Worm (Caenorhabditis elegans) whole organism, young adult: ENCODE measurements around the gene nhr-258.
A peak's percentile ranks its signal among the peaks of the same experiment; 100 is the strongest.

Source experiments
- B0019.2 ChIP-seq: fragments of 200-800 bp; sonication (Bioruptor generic); conservative IDR thresholded peaks from 2 replicates; pipeline ENCODE4 v1.3.6; 2022; ENCODE audit warnings: missing genetic modification reagents, missing genetic modification characterization, missing compliant biosample characterization
- B0035.1 ChIP-seq: sonication (generic microtip); optimal IDR thresholded peaks from 2 replicates; lab custom pipeline; 2016; ENCODE audit warnings: missing genetic modification characterization, mild to moderate bottlenecking, missing compliant biosample characterization, missing genotype, missing genetic modification reagents
- B0261.1 ChIP-seq: sonication (generic microtip); optimal IDR thresholded peaks from 2 replicates; lab custom pipeline; 2016; ENCODE audit warnings: mild to moderate bottlenecking, missing genetic modification characterization, moderate library complexity, missing compliant biosample characterization
- B0336.3 ChIP-seq: fragments of 200-800 bp; sonication (Bioruptor generic); IDR thresholded peaks from 2 replicates; pipeline ENCODE4 v1.3.6; 2022; ENCODE audit warnings: missing genetic modification characterization, missing compliant biosample characterization
- F33H1.4 ChIP-seq: fragments of 200-800 bp; sonication (Bioruptor generic); IDR thresholded peaks from 2 replicates; pipeline ENCODE4 v1.3.6; 2022; ENCODE audit warnings: missing genetic modification reagents, missing genetic modification characterization, missing compliant biosample characterization
- F37B4.10 ChIP-seq: fragments of 200-800 bp; sonication (Bioruptor generic); IDR thresholded peaks from 2 replicates; pipeline ENCODE4 v1.3.6; 2022; ENCODE audit warnings: missing genetic modification characterization, missing compliant biosample characterization
- F55B11.4 ChIP-seq: sonication (generic microtip); optimal IDR thresholded peaks from 2 replicates; lab custom pipeline; 2016; ENCODE audit warnings: missing compliant biosample characterization, missing genetic modification characterization, borderline replicate concordance; ENCODE audit not compliant: insufficient read depth
- F57A8.1 ChIP-seq: fragments of 200-800 bp; sonication (Bioruptor generic); optimal IDR thresholded peaks from 2 replicates; lab custom pipeline; 2018; ENCODE audit warnings: mild to moderate bottlenecking, missing genetic modification characterization, moderate library complexity, missing compliant biosample characterization
- K11D2.4 ChIP-seq: fragments of 200-800 bp; sonication (Bioruptor generic); IDR thresholded peaks from 2 replicates; pipeline ENCODE4 v1.3.6; 2022; ENCODE audit warnings: missing genetic modification reagents, missing genetic modification characterization, missing compliant biosample characterization
- T07F8.4 ChIP-seq: sonication (generic microtip); optimal IDR thresholded peaks from 2 replicates; lab custom pipeline; 2016; ENCODE audit warnings: mild to moderate bottlenecking, missing genetic modification characterization, moderate library complexity, missing compliant biosample characterization
- T26A5.8 ChIP-seq: sonication (generic microtip); optimal IDR thresholded peaks from 2 replicates; lab custom pipeline; 2016; ENCODE audit warnings: missing genetic modification characterization, missing compliant biosample characterization
- ZK185.1 ChIP-seq: sonication (generic microtip); optimal IDR thresholded peaks from 2 replicates; lab custom pipeline; 2016; ENCODE audit warnings: mild to moderate bottlenecking, missing genetic modification characterization, missing compliant biosample characterization; ENCODE audit not compliant: poor library complexity, severe bottlenecking
- akir-1 ChIP-seq: fragments of 200-800 bp; sonication (Bioruptor generic); optimal IDR thresholded peaks from 2 replicates; lab custom pipeline; 2018; ENCODE audit warnings: mild to moderate bottlenecking, missing genetic modification characterization, moderate library complexity, missing compliant biosample characterization
- ama-1 ChIP-seq, 3 experiments: fragments of 150-350 bp in 1 of 3; sonication (generic microtip) in 2 of 3; optimal IDR thresholded peaks; 2 replicates each; lab custom pipeline; 2014 to 2018; ENCODE audit warnings: missing biosample characterization in 2 of 3, missing genetic modification characterization in 2 of 3, missing genetic modification reagents in 2 of 3
- aptf-2 ChIP-seq: fragments of 200-800 bp; sonication (Bioruptor generic); conservative IDR thresholded peaks from 2 replicates; pipeline ENCODE4 v1.3.6; 2022; ENCODE audit warnings: missing genetic modification reagents, missing genetic modification characterization, missing compliant biosample characterization
- aptf-3 ChIP-seq: fragments of 200-800 bp; sonication (Bioruptor generic); IDR thresholded peaks from 2 replicates; pipeline ENCODE4 v1.3.6; 2022; ENCODE audit warnings: missing genetic modification characterization, missing compliant biosample characterization
- atf-7 ChIP-seq: sonication (generic microtip); optimal IDR thresholded peaks from 2 replicates; lab custom pipeline; 2017; ENCODE audit warnings: mild to moderate bottlenecking, missing genetic modification characterization, missing compliant biosample characterization
- bed-1 ChIP-seq: fragments of 200-800 bp; sonication (Bioruptor generic); IDR thresholded peaks from 2 replicates; pipeline ENCODE4 v1.3.6; 2022; ENCODE audit warnings: missing genetic modification reagents, missing genetic modification characterization, missing compliant biosample characterization
- cebp-1 ChIP-seq, 2 experiments: fragments of 200-800 bp in 1 of 2; sonication (Bioruptor generic) in 1 of 2; sonication (generic microtip) in 1 of 2; IDR thresholded peaks in 1 of 2; optimal IDR thresholded peaks in 1 of 2; 2 replicates each; pipeline versions ENCODE4 v1.3.6 to Lab custom; 2017 to 2022; ENCODE audit warnings: missing compliant biosample characterization in 2 of 2, missing genetic modification characterization in 2 of 2, mild to moderate bottlenecking in 1 of 2, missing genetic modification reagents in 1 of 2, moderate library complexity in 1 of 2
- ceh-27 ChIP-seq: fragments of 200-800 bp; sonication (Bioruptor generic); optimal IDR thresholded peaks from 2 replicates; lab custom pipeline; 2018; ENCODE audit warnings: mild to moderate bottlenecking, missing genetic modification characterization, moderate library complexity, missing compliant biosample characterization
- ets-4 ChIP-seq: fragments of 200-800 bp; sonication (Bioruptor generic); optimal IDR thresholded peaks from 2 replicates; lab custom pipeline; 2018; ENCODE audit warnings: mild to moderate bottlenecking, missing genetic modification characterization, missing compliant biosample characterization
- hmg-20 ChIP-seq: fragments of 200-800 bp; sonication (Bioruptor generic); IDR thresholded peaks from 2 replicates; pipeline ENCODE4 v1.3.6; 2022; ENCODE audit warnings: missing genetic modification reagents, missing genetic modification characterization, missing compliant biosample characterization
- let-607 ChIP-seq, 2 experiments: fragments of 200-800 bp in 1 of 2; sonication (Bioruptor generic) in 1 of 2; sonication (generic microtip) in 1 of 2; optimal IDR thresholded peaks; 2 replicates each; lab custom pipeline; 2016 to 2018; ENCODE audit warnings: mild to moderate bottlenecking in 2 of 2, missing compliant biosample characterization in 2 of 2, missing genetic modification characterization in 2 of 2, moderate library complexity in 2 of 2, missing genotype in 1 of 2
- lin-26 ChIP-seq: fragments of 200-800 bp; sonication (Bioruptor generic); IDR thresholded peaks from 2 replicates; pipeline ENCODE4 v1.3.6; 2022; ENCODE audit warnings: missing genetic modification reagents, missing genetic modification characterization, missing compliant biosample characterization
- mcd-1 ChIP-seq: fragments of 200-800 bp; sonication (Bioruptor generic); IDR thresholded peaks from 2 replicates; pipeline ENCODE4 v1.3.6; 2022; ENCODE audit warnings: missing genetic modification reagents, missing genetic modification characterization, missing compliant biosample characterization
- mel-28 ChIP-seq: sonication (generic microtip); optimal IDR thresholded peaks from 2 replicates; lab custom pipeline; 2016; ENCODE audit warnings: borderline replicate concordance, mild to moderate bottlenecking, missing genetic modification characterization, missing compliant biosample characterization
- nfya-1 ChIP-seq: sonication (generic microtip); optimal IDR thresholded peaks from 2 replicates; lab custom pipeline; 2017; ENCODE audit warnings: antibody characterized with exemption, missing compliant biosample characterization, missing genetic modification characterization, borderline replicate concordance; ENCODE audit not compliant: insufficient read depth
- nfya-2 ChIP-seq: fragments of 200-800 bp; sonication (Bioruptor generic); IDR thresholded peaks from 2 replicates; pipeline ENCODE4 v1.3.6; 2022; ENCODE audit warnings: missing genetic modification reagents, missing genetic modification characterization, missing compliant biosample characterization
- nhr-80 ChIP-seq: sonication (generic microtip); optimal IDR thresholded peaks from 2 replicates; lab custom pipeline; 2016; ENCODE audit warnings: missing genetic modification characterization, missing compliant biosample characterization
- nhr-90 ChIP-seq: sonication (generic microtip); optimal IDR thresholded peaks from 2 replicates; lab custom pipeline; 2016; ENCODE audit warnings: missing genotype, mild to moderate bottlenecking, missing genetic modification characterization, missing compliant biosample characterization
- rec-8 ChIP-seq, 2 experiments: sonication (generic microtip); optimal IDR thresholded peaks; 2 replicates each; lab custom pipeline; 2016; ENCODE audit warnings: mild to moderate bottlenecking in 2 of 2, missing genetic modification characterization in 2 of 2, missing genetic modification reagents in 2 of 2, missing genotype in 2 of 2, missing biosample characterization in 1 of 2, missing compliant biosample characterization in 1 of 2, moderate library complexity in 1 of 2
- sptf-2 ChIP-seq: fragments of 200-800 bp; sonication (Bioruptor generic); optimal IDR thresholded peaks from 2 replicates; lab custom pipeline; 2018; ENCODE audit warnings: mild to moderate bottlenecking, missing genetic modification characterization, missing compliant biosample characterization
- ztf-18 ChIP-seq: sonication (generic microtip); optimal IDR thresholded peaks from 2 replicates; lab custom pipeline; 2016; ENCODE audit warnings: missing genotype, mild to moderate bottlenecking, missing genetic modification characterization, missing compliant biosample characterization
- ztf-22 ChIP-seq: fragments of 200-800 bp; sonication (Bioruptor generic); optimal IDR thresholded peaks from 2 replicates; lab custom pipeline; 2018; ENCODE audit warnings: mild to moderate bottlenecking, missing genetic modification characterization, moderate library complexity, missing compliant biosample characterization

Gene nhr-258

DNA sequence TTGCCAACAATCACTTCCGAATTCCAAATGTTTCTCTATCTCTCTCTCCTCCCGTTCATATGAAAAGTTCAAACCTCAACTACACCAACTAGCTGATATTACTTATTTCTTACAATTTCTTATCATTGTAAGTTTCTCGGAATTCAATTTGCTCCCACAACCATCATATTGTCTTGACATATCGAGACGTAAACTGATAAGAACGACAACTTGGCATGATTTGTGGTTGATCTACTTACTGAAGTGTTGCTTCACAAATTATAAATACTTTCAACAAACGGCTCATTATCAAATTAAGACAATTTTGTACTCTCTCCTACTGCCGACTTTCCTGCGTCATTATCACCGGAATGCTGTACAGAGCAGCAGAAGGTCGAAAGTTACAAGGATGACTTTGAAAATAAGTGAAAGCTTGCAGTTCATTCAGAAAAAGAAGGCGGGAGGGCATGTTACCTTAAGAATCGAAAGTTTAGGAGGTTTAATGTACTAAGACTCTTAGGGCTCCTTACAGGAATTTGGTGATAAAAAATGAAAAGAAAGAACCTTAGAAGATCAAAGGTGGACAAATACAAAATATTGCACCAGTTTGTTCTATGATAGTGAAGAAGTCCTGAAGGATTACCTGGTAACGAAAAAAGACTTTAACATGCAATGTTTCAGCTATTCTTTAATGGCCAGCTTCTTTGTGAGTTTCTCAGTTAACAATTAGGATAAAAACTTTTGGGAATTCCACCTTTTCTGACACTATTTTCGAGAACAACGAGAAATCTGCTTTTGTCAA is 12.4 kb upstream of the nhr-258 start:
- no peak for TF ChIP-seq cebp-1 (GFP tag; IDR thresholded peaks at IDR 0.05; lab: Robert Waterston, UW)
- TF ChIP-seq cebp-1 (tag; optimal IDR thresholded peaks at IDR 0.05; lab: Kevin White, UChicago): peak; percentile 20
- TF ChIP-seq F57A8.1: no peak
- no peak for TF ChIP-seq aptf-2 (GFP tag; lab: Robert Waterston, UW)
- peak; percentile 48 to 69 for TF ChIP-seq let-607 (tag; optimal IDR thresholded peaks at IDR 0.05; lab: Kevin White, UChicago)
- TF ChIP-seq F55B11.4 (tag; lab: Kevin White, UChicago): no peak
- no peak for TF ChIP-seq F37B4.10 (GFP tag; lab: Robert Waterston, UW)
- TF ChIP-seq T26A5.8 (tag; lab: Kevin White, UChicago): no peak
- no peak for TF ChIP-seq B0019.2 (GFP tag; lab: Robert Waterston, UW)
- no peak for TF ChIP-seq lin-26 (GFP tag; lab: Robert Waterston, UW)
- no peak for TF ChIP-seq B0035.1 (tag; lab: Kevin White, UChicago)
- TF ChIP-seq nhr-80 (tag; lab: Kevin White, UChicago): peak; percentile 98
- no peak for TF ChIP-seq nhr-90 (tag; lab: Kevin White, UChicago)
- TF ChIP-seq ztf-22: peak; percentile 65
- no peak for TF ChIP-seq hmg-20 (GFP tag; lab: Robert Waterston, UW)
- no peak for TF ChIP-seq nfya-2 (GFP tag; lab: Robert Waterston, UW)
- no peak for TF ChIP-seq mel-28
- TF ChIP-seq ets-4 (GFP tag; lab: Kevin White, UChicago): peak; percentile 75
- TF ChIP-seq aptf-3 (GFP tag; lab: Robert Waterston, UW): no peak
- TF ChIP-seq atf-7 (tag; lab: Kevin White, UChicago): peak; percentile 81

DNA sequence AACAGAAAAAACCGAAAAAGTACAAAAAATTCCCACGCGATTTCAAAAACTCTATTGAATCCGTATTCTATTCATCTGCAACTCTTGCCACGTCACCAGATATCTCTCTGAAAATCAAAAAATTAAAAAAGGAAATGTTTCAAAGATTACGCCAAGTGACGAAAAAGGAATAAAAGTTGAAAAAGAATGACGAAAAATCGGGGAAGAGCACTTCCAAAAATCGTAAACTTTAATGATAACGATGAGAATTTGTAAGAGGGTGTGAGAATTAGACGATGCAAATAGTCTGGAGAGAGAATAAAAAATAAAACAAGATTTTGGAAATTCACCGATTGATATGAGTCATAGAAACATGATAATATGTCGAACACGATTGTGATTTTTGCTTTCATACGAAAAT is 10.6 kb upstream of the nhr-258 start:
- no peak for TF ChIP-seq nfya-1 (tag; lab: Kevin White, UChicago)
- no peak for TF ChIP-seq rec-8 (tag; optimal IDR thresholded peaks at IDR 0.05; lab: Kevin White, UChicago)
- TF ChIP-seq ztf-18 (tag; lab: Kevin White, UChicago): no peak
- TF ChIP-seq F33H1.4 (GFP tag; lab: Robert Waterston, UW): no peak
- TF ChIP-seq sptf-2 (GFP tag; lab: Kevin White, UChicago): no peak
- no peak for TF ChIP-seq B0336.3 (GFP tag; lab: Robert Waterston, UW)
- no peak for TF ChIP-seq B0261.1 (tag; lab: Kevin White, UChicago)
- no peak for TF ChIP-seq bed-1 (GFP tag; lab: Robert Waterston, UW)
- no peak for TF ChIP-seq mel-28

DNA sequence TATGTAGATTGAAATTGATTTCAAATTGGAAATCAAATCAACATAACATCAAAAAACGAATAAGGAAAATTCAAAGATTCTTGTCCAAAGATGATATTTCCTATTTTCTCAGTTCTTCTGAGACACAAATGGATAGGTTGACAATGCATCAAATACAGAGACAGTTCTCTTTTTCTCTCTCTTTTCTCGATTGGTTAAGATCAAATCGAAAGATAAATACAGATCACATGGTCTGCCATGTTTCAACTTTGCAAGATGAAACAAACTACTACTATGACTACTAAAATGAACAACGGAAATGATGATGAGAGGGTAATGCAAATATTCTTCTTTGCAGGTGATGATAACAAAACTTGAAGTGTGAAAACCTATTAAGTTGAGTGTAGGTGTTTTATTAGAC is 8.2 kb upstream of the nhr-258 start:
- TF ChIP-seq hmg-20 (GFP tag; lab: Robert Waterston, UW) (no peak), T07F8.4 (no peak), ceh-27 (GFP tag; lab: Kevin White, UChicago) (no peak), K11D2.4 (no peak), akir-1 (GFP tag; lab: Kevin White, UChicago) (no peak), ama-1 (optimal IDR thresholded peaks at IDR 0.05; lab: Kevin White, UChicago) (no peak), ama-1 (GFP tag; optimal IDR thresholded peaks at IDR 0.05; lab: Kevin White, UChicago) (no peak), ZK185.1 (tag; lab: Kevin White, UChicago) (no peak), mcd-1 (GFP tag; lab: Robert Waterston, UW) (no peak)
